Worm (Caenorhabditis elegans): ENCODE measurements around the gene fbxa-32.
"Not testable (repeated sequence)": the region's sequence is repeated elsewhere in the genome, so short reads cannot be mapped to it uniquely, and the experiment has no call there.

- not testable (repeated sequence) for TF ChIP-seq zag-1 (tag; optimal IDR thresholded peaks at IDR 0.05); blmp-1 (tag; optimal IDR thresholded peaks at IDR 0.05; ENCODE audit: insufficient read depth); ztf-4 (tag; optimal IDR thresholded peaks at IDR 0.05); nhr-10 (tag; optimal IDR thresholded peaks at IDR 0.05); mdl-1 (tag; optimal IDR thresholded peaks at IDR 0.05); snpc-4 (tag; optimal IDR thresholded peaks at IDR 0.05); aly-2 (tag; optimal IDR thresholded peaks at IDR 0.05); R02D3.7 (tag; optimal IDR thresholded peaks at IDR 0.05)
Measured at ce11 chrIII:1266799-1267198, 2.3 kb downstream of the fbxa-32 start, which contains the start of gene fbxa-151.

Measured in whole organism, L2 larva.